Worm (Caenorhabditis elegans) whole organism, dauer: ENCODE measurements around the gene F19G12.9.

ENCODE experiments used
- unc-62 ChIP-seq: sonication (generic microtip); optimal IDR thresholded peaks from 2 replicates; lab custom pipeline; 2017; ENCODE audit warnings: missing biosample characterization, missing genetic modification reagents, missing genetic modification characterization

F19G12.9 gene

DNA sequence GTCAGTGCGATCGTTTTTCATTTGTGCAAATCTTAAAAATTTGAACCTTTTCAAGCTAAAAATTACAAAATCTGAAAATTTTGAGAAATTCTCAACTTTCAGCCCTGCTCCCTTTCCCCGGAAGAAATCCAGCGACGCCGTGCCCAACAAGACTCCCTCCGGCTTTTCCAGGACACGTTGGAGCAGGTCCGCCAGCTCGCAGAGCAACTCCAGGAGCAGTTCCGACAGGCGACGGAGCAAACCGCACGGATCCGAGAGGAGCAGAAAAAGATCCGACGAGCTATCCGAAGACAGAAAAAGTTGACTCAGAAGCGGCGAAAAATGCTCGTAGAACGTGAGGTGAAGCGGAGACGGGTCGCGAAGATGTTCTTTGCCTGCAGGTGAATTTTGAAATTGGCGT is 32.2 kb downstream of the F19G12.9 start:
- no peak for TF ChIP-seq unc-62 (GFP tag; lab: Kevin White, UChicago)

DNA sequence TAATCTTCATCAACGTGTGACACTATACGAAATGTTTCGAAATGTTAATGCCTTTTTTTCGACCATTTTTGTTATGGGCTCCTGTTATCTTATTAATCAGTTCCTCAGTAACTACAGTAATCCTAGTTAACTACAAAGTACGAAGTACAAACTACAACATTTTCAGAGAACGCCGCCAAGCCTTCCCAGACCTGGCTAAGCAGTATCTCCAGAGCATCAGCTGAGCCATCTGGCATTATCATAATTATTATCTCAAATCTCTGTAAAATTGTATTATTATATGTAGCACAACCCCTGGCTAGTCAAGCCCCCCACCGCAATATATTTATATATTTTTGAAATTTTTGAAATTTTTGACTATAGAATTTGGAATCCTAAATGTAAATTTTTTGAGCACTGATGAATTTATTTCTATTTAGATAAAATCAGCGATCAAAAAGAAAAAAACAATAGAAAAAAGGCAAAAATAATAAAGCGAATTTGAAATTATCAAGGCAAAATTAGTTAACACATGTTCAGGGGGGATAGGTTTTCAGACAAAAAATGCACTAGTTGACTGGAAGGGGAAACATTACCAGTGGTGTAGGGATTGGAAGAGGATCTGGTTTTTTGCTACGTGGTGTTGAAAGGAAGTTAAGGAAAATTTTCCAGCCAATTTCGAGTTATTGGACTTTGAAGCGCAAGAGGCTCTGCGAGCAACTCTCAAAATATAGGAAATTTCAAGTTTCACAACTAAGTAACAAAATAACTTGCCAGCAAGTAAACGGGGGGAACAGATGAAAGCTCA is 33.0 kb downstream of the F19G12.9 start:
- no peak for TF ChIP-seq unc-62 (GFP tag; lab: Kevin White, UChicago)

DNA sequence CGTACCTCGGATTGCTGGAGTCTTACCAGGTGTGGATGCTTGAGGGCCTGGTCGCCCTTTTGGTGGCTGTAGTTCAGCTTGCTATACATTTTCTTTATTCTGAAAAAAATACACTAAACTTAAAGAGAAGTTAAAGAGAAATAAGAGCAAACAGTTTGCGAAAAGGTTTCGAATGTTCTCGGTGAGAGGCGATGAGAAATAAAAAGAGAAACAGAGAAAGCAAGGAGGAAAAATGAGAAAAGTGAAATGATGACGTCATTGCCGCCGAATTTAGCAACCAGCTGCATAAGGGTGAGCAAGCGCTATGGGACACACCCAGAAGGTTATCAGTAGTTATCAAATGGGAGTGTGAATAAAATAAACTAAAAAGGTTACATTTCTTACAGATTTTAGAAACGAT is 34.8 kb downstream of the F19G12.9 start, which contains the start of gene cebp-1:
cebp-1 (minus strand) TSS at position 99 of the 400 bp plus-strand sequence.
- TF ChIP-seq unc-62 (GFP tag; lab: Kevin White, UChicago): no peak

DNA sequence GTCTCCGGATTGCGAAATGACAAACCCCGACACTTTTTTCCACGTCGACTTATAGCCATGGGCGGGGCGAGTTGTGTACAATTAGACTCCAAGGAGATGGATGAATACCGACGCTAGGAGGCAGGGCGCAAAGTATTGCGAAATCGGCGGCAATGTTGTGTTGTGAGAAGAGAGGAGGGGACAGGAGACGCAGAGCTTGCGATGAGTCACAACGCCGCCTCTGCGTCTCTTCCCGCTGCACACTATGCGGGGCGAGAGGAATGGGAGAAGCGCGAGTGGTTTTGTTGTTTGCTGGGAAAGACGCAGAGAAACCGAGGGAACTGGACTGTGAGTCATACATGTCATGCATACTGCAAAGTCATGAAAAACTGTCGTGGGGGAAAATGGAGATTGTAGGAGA is 35.4 kb downstream of the F19G12.9 start:
- TF ChIP-seq unc-62 (GFP tag; lab: Kevin White, UChicago): no peak

DNA sequence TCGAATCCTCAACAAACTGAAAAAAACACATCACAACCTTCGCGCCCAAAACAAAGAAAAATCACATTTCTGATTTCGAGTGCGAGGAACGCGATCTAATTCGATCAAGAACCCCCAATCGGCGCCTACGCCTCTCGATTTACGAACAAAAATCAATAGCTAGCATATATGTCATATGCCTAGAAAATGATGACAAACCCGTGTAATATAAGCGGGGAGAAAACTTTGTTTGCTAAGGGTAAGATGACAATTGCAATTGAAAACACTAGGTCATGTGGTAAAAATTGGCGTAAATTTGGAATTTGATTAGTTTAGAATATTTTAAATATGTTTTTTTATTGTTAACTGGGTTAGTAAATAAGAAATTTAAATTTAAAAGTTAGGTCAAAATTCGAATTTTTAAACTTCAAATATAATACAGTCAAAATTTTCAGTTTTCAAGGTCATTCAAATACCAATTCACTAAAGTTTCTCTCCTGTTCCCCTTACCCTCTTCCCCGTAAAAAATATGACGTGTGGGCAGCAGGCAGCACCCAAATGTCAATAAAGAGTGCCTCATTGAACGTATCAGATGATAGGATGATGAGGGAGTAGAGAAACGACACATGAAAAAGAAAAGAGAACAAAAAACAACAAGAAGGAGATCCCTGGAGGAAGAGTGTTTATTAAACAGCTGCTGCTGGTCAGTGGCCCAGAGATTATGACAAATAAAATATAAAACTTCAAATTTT is 37.5 kb downstream of the F19G12.9 start:
- no peak for TF ChIP-seq unc-62 (GFP tag; lab: Kevin White, UChicago)

DNA sequence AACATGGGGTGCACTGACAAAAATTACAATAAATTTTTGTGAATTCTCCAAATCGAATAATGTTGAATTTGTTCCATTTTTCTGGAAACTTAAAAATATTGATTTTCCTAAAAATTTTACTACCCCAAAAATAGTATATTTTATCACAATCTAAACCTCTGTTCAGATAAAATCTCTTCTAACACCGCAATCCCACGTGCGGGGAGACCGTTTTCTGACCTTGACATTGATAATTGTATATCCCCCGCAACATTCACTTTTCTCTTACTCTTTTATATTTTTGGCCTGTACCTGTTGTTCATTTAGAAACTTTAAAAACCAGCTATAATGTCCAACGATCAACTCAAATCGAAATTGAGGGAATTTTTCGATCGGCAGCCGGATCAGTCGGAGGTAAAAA is 39.8 kb downstream of the F19G12.9 start, which contains the start of gene D1005.2:
D1005.2 (plus strand) TSS at position 230 of the 400 bp plus-strand sequence.
- no peak for TF ChIP-seq unc-62 (GFP tag; lab: Kevin White, UChicago)

DNA sequence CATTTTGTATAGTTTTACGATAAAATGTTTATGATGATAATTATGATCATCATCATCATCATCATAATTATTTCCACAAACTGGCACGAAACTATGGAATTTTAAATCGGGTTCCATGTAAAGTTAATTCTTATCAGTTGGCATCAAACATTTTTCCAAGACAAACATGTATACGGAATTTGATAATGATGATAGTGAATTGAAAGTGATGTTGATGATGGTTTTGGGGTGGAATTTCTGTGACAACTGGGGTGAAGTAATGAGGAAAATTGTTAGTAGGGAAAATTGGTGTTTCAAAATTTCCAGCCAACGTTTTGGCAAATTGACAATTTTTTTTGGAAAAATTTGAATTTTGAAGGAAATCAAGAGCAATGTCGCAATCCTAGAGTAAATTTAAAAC is 40.7 kb downstream of the F19G12.9 start:
- TF ChIP-seq unc-62 (GFP tag; lab: Kevin White, UChicago): no peak

DNA sequence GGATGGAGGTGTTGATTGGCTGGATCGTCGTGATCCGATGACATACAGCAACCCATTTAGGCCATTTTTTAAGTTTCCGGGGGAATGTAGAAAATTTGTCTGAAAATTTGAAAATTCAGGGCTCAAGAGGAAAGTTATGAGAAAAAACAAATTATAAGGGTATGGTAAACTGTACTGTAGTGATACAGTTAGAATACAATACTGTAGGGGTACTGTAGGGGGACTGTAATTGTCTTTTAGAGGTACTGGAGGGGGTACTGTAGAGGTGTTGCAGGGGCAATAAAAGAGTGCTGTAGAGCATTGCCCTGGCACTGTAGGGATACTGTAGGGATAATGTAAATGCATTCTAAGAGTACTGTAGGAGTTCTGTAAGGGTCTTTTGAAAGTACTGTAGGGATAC is 45.7 kb downstream of the F19G12.9 start, which contains the start of gene D1005.6:
D1005.6 (minus strand) TSS at position 101 of the 400 bp plus-strand sequence.
- TF ChIP-seq unc-62 (GFP tag; lab: Kevin White, UChicago): no peak

DNA sequence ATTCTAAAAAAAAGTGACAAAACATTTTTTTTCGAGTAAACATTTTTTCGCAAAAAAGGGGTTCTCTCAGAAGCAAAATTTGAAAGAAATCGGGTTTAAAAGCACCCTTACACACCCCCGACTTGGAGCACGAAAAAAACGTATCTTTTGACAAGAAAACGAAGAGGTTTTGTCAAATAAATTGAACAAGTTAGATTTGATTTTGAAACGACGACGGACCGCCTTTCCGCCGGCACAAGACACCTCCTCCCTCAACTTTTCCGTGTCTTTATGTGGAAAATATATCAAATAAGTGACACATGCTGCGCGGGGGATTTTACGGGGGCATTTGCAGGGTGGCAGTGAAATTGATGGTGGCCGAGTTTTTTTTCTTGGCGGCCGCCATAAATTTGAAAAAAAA is 49.0 kb downstream of the F19G12.9 start:
- no peak for TF ChIP-seq unc-62 (GFP tag; lab: Kevin White, UChicago)
